Fruit fly (Drosophila melanogaster): Measurements from ENCODE around the gene Ravus.

- no peak for TF ChIP-seq h (optimal IDR thresholded peaks at IDR 0.05)
- TF ChIP-seq Myc (optimal IDR thresholded peaks at IDR 0.05) = no peak
These were observed 40.7 kb upstream of the Ravus start for dm6 chr3R:13304512-13305069.

Data from Kc167 (cell line).